Worm (Caenorhabditis elegans): ENCODE measurements around the gene C55C3.7.

C55C3.7 gene

ce11 chrIV:5632536-5632935, 49.9 kb downstream of the C55C3.7 start:
- TF ChIP-seq pha-4 (tag; optimal IDR thresholded peaks at IDR 0.05) (no peak), mml-1 (tag; optimal IDR thresholded peaks at IDR 0.05) (no peak), fos-1 (tag; optimal IDR thresholded peaks at IDR 0.05) (no peak), tbx-2 (tag; optimal IDR thresholded peaks at IDR 0.05) (no peak), ceh-9 (tag; optimal IDR thresholded peaks at IDR 0.05) (no peak), snpc-4 (tag; optimal IDR thresholded peaks at IDR 0.05) (no peak), unc-62 (GFP tag; optimal IDR thresholded peaks at IDR 0.05) (no peak), fkh-10 (GFP tag; optimal IDR thresholded peaks at IDR 0.05) (no peak), egl-5 (tag; optimal IDR thresholded peaks at IDR 0.05) (no peak)

ce11 chrIV:5631628-5632027, 50.8 kb downstream of the C55C3.7 start, which contains the start of gene ttbk-8.2:
ttbk-8.2 (plus strand) TSS chrIV:5631928.
- TF ChIP-seq nhr-11 (tag; optimal IDR thresholded peaks at IDR 0.05) (no peak), jun-1 (tag; optimal IDR thresholded peaks at IDR 0.05) (no peak), lsy-12 (tag; optimal IDR thresholded peaks at IDR 0.05) (no peak), fkh-2 (tag; optimal IDR thresholded peaks at IDR 0.05) (no peak), ceh-16 (tag; optimal IDR thresholded peaks at IDR 0.05) (no peak), lin-15B (tag; optimal IDR thresholded peaks at IDR 0.05) (no peak), unc-62 (GFP tag; optimal IDR thresholded peaks at IDR 0.05) (no peak), R02D3.7 (tag; optimal IDR thresholded peaks at IDR 0.05) (no peak), fkh-10 (GFP tag; optimal IDR thresholded peaks at IDR 0.05) (no peak), nhr-77 (tag; optimal IDR thresholded peaks at IDR 0.05) (no peak), sea-2 (GFP tag; optimal IDR thresholded peaks at IDR 0.05) (no peak), skn-1 (tag; optimal IDR thresholded peaks at IDR 0.05) (no peak), elt-3 (tag; optimal IDR thresholded peaks at IDR 0.05) (no peak), nhr-67 (tag; optimal IDR thresholded peaks at IDR 0.05) (no peak), daf-12 (tag; optimal IDR thresholded peaks at IDR 0.05) (no peak), elt-1 (tag; optimal IDR thresholded peaks at IDR 0.05) (no peak), mml-1 (tag; optimal IDR thresholded peaks at IDR 0.05) (no peak)

- TF ChIP-seq aly-2 (tag; optimal IDR thresholded peaks at IDR 0.05): no peak
- no peak for TF ChIP-seq daf-12 (tag; optimal IDR thresholded peaks at IDR 0.05)
- TF ChIP-seq nhr-23 (tag; optimal IDR thresholded peaks at IDR 0.05): no peak
- no peak for TF ChIP-seq mml-1 (tag; optimal IDR thresholded peaks at IDR 0.05)
- no peak for TF ChIP-seq mdl-1 (tag; optimal IDR thresholded peaks at IDR 0.05)
- TF ChIP-seq unc-39 (tag; optimal IDR thresholded peaks at IDR 0.05): no peak
- no peak for TF ChIP-seq lsy-12 (tag; optimal IDR thresholded peaks at IDR 0.05)
- TF ChIP-seq elt-3 (tag; optimal IDR thresholded peaks at IDR 0.05): no peak
- no peak for TF ChIP-seq ama-1 (optimal IDR thresholded peaks at IDR 0.05)
These were observed 52.3 kb downstream of the C55C3.7 start, which contains the start of gene srd-12 for ce11 chrIV:5630156-5630555. srd-12 (minus strand) TSS chrIV:5630256.

All from whole organism, L3 larva.